Worm (Caenorhabditis elegans) whole organism, L4 larva: Measurements from ENCODE around the gene R04F11.5.

Experiments
- D1046.2 ChIP-seq: fragments of 200-800 bp; sonication (Bioruptor generic); IDR thresholded peaks from 2 replicates; pipeline ENCODE4 v1.3.6; 2022; ENCODE audit warnings: missing genetic modification characterization, missing compliant biosample characterization
- F37D6.2 ChIP-seq: sonication (generic microtip); optimal IDR thresholded peaks from 2 replicates; lab custom pipeline; 2016; ENCODE audit warnings: mild to moderate bottlenecking, missing genetic modification characterization, missing compliant biosample characterization
- F49E8.2 ChIP-seq: sonication (generic microtip); optimal IDR thresholded peaks from 2 replicates; lab custom pipeline; 2016; ENCODE audit warnings: missing compliant biosample characterization, mild to moderate bottlenecking, missing genetic modification characterization, borderline replicate concordance
- R02D3.7 ChIP-seq: fragments of 150-350 bp; sonication (generic microtip); optimal IDR thresholded peaks from 3 replicates; lab custom pipeline; 2014; ENCODE audit warnings: missing biosample characterization, missing genetic modification characterization
- T20F7.1 ChIP-seq: fragments of 200-800 bp; sonication (Bioruptor generic); optimal IDR thresholded peaks from 2 replicates; lab custom pipeline; 2018; ENCODE audit warnings: mild to moderate bottlenecking, missing genetic modification characterization, missing compliant biosample characterization
- T26A8.4 ChIP-seq: fragments of 200-800 bp; sonication (Bioruptor generic); IDR thresholded peaks from 2 replicates; pipeline ENCODE4 v1.3.6; 2022; ENCODE audit warnings: missing genetic modification characterization, missing compliant biosample characterization
- Y105C5A.15 ChIP-seq: fragments of 200-800 bp; sonication (Bioruptor generic); IDR thresholded peaks from 2 replicates; pipeline ENCODE4 v1.3.6; 2022; ENCODE audit warnings: missing genetic modification characterization, missing compliant biosample characterization
- Y5F2A.4 ChIP-seq: fragments of 200-800 bp; sonication (Bioruptor generic); optimal IDR thresholded peaks from 2 replicates; lab custom pipeline; 2018; ENCODE audit warnings: mild to moderate bottlenecking, missing genetic modification characterization, missing compliant biosample characterization
- ZK337.2 ChIP-seq: fragments of 200-800 bp; sonication (Bioruptor generic); IDR thresholded peaks from 2 replicates; pipeline ENCODE4 v1.3.6; 2022; ENCODE audit warnings: missing genetic modification reagents, missing genetic modification characterization, missing compliant biosample characterization
- ceh-44 ChIP-seq: fragments of 200-800 bp; sonication (Bioruptor generic); IDR thresholded peaks from 2 replicates; pipeline ENCODE4 v1.3.6; 2022; ENCODE audit warnings: missing genetic modification reagents, missing genetic modification characterization, missing compliant biosample characterization
- ceh-62 ChIP-seq: sonication (generic microtip); optimal IDR thresholded peaks from 2 replicates; lab custom pipeline; 2017; ENCODE audit warnings: missing biosample characterization, missing genetic modification characterization
- ces-1 ChIP-seq: fragments of 150-350 bp; sonication (generic microtip); optimal IDR thresholded peaks from 4 replicates; lab custom pipeline; 2014; ENCODE audit warnings: missing biosample characterization, missing genetic modification reagents, missing genetic modification characterization
- ctbp-1 ChIP-seq: fragments of 200-800 bp; sonication (Bioruptor generic); IDR thresholded peaks from 2 replicates; pipeline ENCODE4 v1.3.6; 2022; ENCODE audit warnings: missing genetic modification reagents, missing genetic modification characterization, missing compliant biosample characterization
- daf-16 ChIP-seq, 3 experiments: sonication (generic microtip); optimal IDR thresholded peaks; 2 replicates each; lab custom pipeline; 2016 to 2017; ENCODE audit warnings: missing genetic modification characterization in 3 of 3, missing genetic modification reagents in 3 of 3, mild to moderate bottlenecking in 2 of 3, missing compliant biosample characterization in 2 of 3, missing biosample characterization in 1 of 3, moderate library complexity in 1 of 3
- daf-19 ChIP-seq: fragments of 200-800 bp; sonication (Bioruptor generic); conservative IDR thresholded peaks from 2 replicates; pipeline ENCODE4 v1.3.6; 2022; ENCODE audit warnings: missing genetic modification characterization, missing compliant biosample characterization
- dmd-6 ChIP-seq: fragments of 200-800 bp; sonication (Bioruptor generic); IDR thresholded peaks from 2 replicates; pipeline ENCODE4 v1.3.6; 2022; ENCODE audit warnings: missing genetic modification reagents, missing genetic modification characterization, missing compliant biosample characterization
- dmd-9 ChIP-seq: fragments of 200-800 bp; sonication (Bioruptor generic); IDR thresholded peaks from 2 replicates; pipeline ENCODE4 v1.3.6; 2022; ENCODE audit warnings: missing genetic modification reagents, missing genetic modification characterization, missing compliant biosample characterization
- dpl-1 ChIP-seq: fragments of 150-350 bp; optimal IDR thresholded peaks from 2 replicates; lab custom pipeline; 2014; ENCODE audit warnings: missing biosample characterization, missing genetic modification reagents, missing genetic modification characterization
- duxl-1 ChIP-seq: sonication (generic microtip); optimal IDR thresholded peaks from 2 replicates; lab custom pipeline; 2016; ENCODE audit warnings: mild to moderate bottlenecking, missing genetic modification characterization, moderate library complexity, missing compliant biosample characterization; ENCODE audit not compliant: poor library complexity
- egl-27 ChIP-seq: sonication (generic microtip); optimal IDR thresholded peaks from 3 replicates; lab custom pipeline; 2017; ENCODE audit warnings: missing biosample characterization, missing genetic modification reagents, missing genetic modification characterization
- egl-43 ChIP-seq: fragments of 200-800 bp; sonication (Bioruptor generic); IDR thresholded peaks from 2 replicates; pipeline ENCODE4 v1.3.6; 2022; ENCODE audit warnings: missing genetic modification reagents, missing genetic modification characterization, missing compliant biosample characterization
- fos-1 ChIP-seq: fragments of 150-350 bp; optimal IDR thresholded peaks from 2 replicates; lab custom pipeline; 2014; ENCODE audit warnings: missing biosample characterization, missing genetic modification characterization
- hif-1 ChIP-seq, 2 experiments: sonication (generic microtip); optimal IDR thresholded peaks; 2 replicates each; lab custom pipeline; 2016 to 2017; ENCODE audit warnings: missing compliant biosample characterization in 2 of 2, missing genetic modification characterization in 2 of 2, missing genetic modification reagents in 2 of 2, missing genotype in 2 of 2, mild to moderate bottlenecking in 1 of 2
- hlh-11 ChIP-seq: fragments of 200-800 bp; sonication (Bioruptor generic); optimal IDR thresholded peaks from 2 replicates; lab custom pipeline; 2018; ENCODE audit warnings: mild to moderate bottlenecking, missing genetic modification characterization, missing compliant biosample characterization
- hlh-30 ChIP-seq: sonication (generic microtip); optimal IDR thresholded peaks from 2 replicates; lab custom pipeline; 2017; ENCODE audit warnings: antibody characterized with exemption, mild to moderate bottlenecking, missing genetic modification characterization, missing compliant biosample characterization; ENCODE audit not compliant: insufficient read depth
- lim-7 ChIP-seq: fragments of 200-800 bp; sonication (Bioruptor generic); IDR thresholded peaks from 2 replicates; pipeline ENCODE4 v1.3.6; 2022; ENCODE audit warnings: missing genetic modification characterization, missing compliant biosample characterization
- lin-1 ChIP-seq: fragments of 200-800 bp; sonication (Bioruptor generic); IDR thresholded peaks from 2 replicates; pipeline ENCODE4 v1.3.6; 2022; ENCODE audit warnings: missing genetic modification reagents, missing genetic modification characterization, missing compliant biosample characterization
- lin-13 ChIP-seq: fragments of 150-350 bp; optimal IDR thresholded peaks from 2 replicates; lab custom pipeline; 2014; ENCODE audit warnings: missing biosample characterization, missing genetic modification reagents, missing genetic modification characterization
- lin-15B ChIP-seq: fragments of 150-350 bp; sonication (generic microtip); optimal IDR thresholded peaks from 3 replicates; lab custom pipeline; 2014; ENCODE audit warnings: missing biosample characterization, missing genetic modification characterization
- lin-39 ChIP-seq: fragments of 150-350 bp; optimal IDR thresholded peaks from 2 replicates; lab custom pipeline; 2014; ENCODE audit warnings: missing biosample characterization, missing genetic modification reagents, missing genetic modification characterization
- mep-1 ChIP-seq: fragments of 150-350 bp; sonication (generic microtip); optimal IDR thresholded peaks from 3 replicates; lab custom pipeline; 2014; ENCODE audit warnings: missing biosample characterization, missing genetic modification characterization
- mxl-2 ChIP-seq: fragments of 200-800 bp; sonication (Bioruptor generic); conservative IDR thresholded peaks from 2 replicates; pipeline ENCODE4 v1.3.6; 2022; ENCODE audit warnings: missing genetic modification reagents, missing genetic modification characterization, missing compliant biosample characterization
- mxl-3 ChIP-seq: fragments of 200-800 bp; sonication (Bioruptor generic); optimal IDR thresholded peaks from 2 replicates; lab custom pipeline; 2018; ENCODE audit warnings: mild to moderate bottlenecking, missing genetic modification characterization, missing compliant biosample characterization
- nhr-10 ChIP-seq: fragments of 150-350 bp; optimal IDR thresholded peaks from 2 replicates; lab custom pipeline; 2014; ENCODE audit warnings: missing biosample characterization, missing genetic modification characterization
- nhr-11 ChIP-seq: fragments of 150-350 bp; optimal IDR thresholded peaks from 2 replicates; lab custom pipeline; 2014; ENCODE audit warnings: missing biosample characterization, missing genetic modification characterization
- nhr-25 ChIP-seq: sonication (generic microtip); optimal IDR thresholded peaks from 2 replicates; lab custom pipeline; 2017; ENCODE audit warnings: missing genetic modification characterization, mild to moderate bottlenecking, missing compliant biosample characterization, antibody characterized with exemption, moderate library complexity, borderline replicate concordance; ENCODE audit not compliant: insufficient read depth
- nhr-41 ChIP-seq: fragments of 200-800 bp; sonication (Bioruptor generic); IDR thresholded peaks from 2 replicates; pipeline ENCODE4 v1.3.6; 2022; ENCODE audit warnings: missing genetic modification reagents, missing genetic modification characterization, missing compliant biosample characterization
- nhr-6 ChIP-seq: fragments of 150-350 bp; optimal IDR thresholded peaks from 2 replicates; lab custom pipeline; 2014; ENCODE audit warnings: missing biosample characterization, missing genetic modification characterization
- nhr-76 ChIP-seq: fragments of 150-350 bp; optimal IDR thresholded peaks from 2 replicates; lab custom pipeline; 2014; ENCODE audit warnings: missing biosample characterization, missing genetic modification characterization
- php-3 ChIP-seq: fragments of 200-800 bp; sonication (Bioruptor generic); IDR thresholded peaks from 2 replicates; pipeline ENCODE4 v1.3.6; 2022; ENCODE audit warnings: missing genetic modification reagents, missing genetic modification characterization, missing compliant biosample characterization
- pqm-1 ChIP-seq: sonication (generic microtip); optimal IDR thresholded peaks from 2 replicates; lab custom pipeline; 2017; ENCODE audit warnings: missing biosample characterization, missing genetic modification characterization
- rbr-2 ChIP-seq: sonication (generic microtip); optimal IDR thresholded peaks from 2 replicates; lab custom pipeline; 2016; ENCODE audit warnings: missing genotype, missing genetic modification characterization, missing compliant biosample characterization
- skn-1 ChIP-seq: fragments of 150-350 bp; optimal IDR thresholded peaks from 2 replicates; lab custom pipeline; 2014; ENCODE audit warnings: missing biosample characterization, missing genetic modification characterization
- snpc-1.2 ChIP-seq: fragments of 200-800 bp; sonication (Bioruptor generic); IDR thresholded peaks from 2 replicates; pipeline ENCODE4 v1.3.6; 2022; ENCODE audit warnings: missing genetic modification reagents, missing genetic modification characterization, missing compliant biosample characterization
- tag-97 ChIP-seq: fragments of 200-800 bp; sonication (Bioruptor generic); IDR thresholded peaks from 2 replicates; pipeline ENCODE4 v1.3.6; 2022; ENCODE audit warnings: missing genetic modification characterization, missing compliant biosample characterization
- unc-130 ChIP-seq: sonication (generic microtip); optimal IDR thresholded peaks from 2 replicates; lab custom pipeline; 2016; ENCODE audit warnings: missing genetic modification reagents, missing genetic modification characterization, missing compliant biosample characterization
- unc-62 ChIP-seq, 3 experiments: fragments of 150-350 bp in 1 of 3; sonication (generic microtip); optimal IDR thresholded peaks in 2 of 3; peaks in 1 of 3; 1 replicate in 1 of 3; 2 replicates in 2 of 3; lab custom pipeline; 2014 to 2017; ENCODE audit warnings: missing biosample characterization in 3 of 3, missing genetic modification characterization in 3 of 3, missing genetic modification reagents in 3 of 3, missing genotype in 1 of 3
- zag-1 ChIP-seq: fragments of 150-350 bp; optimal IDR thresholded peaks from 2 replicates; lab custom pipeline; 2014; ENCODE audit warnings: missing biosample characterization, missing genetic modification characterization
- zfp-3 ChIP-seq: fragments of 200-800 bp; sonication (Bioruptor generic); conservative IDR thresholded peaks from 2 replicates; pipeline ENCODE4 v1.3.6; 2022; ENCODE audit warnings: missing genetic modification reagents, missing genetic modification characterization, missing compliant biosample characterization
- ztf-11 ChIP-seq: fragments of 150-350 bp; optimal IDR thresholded peaks from 2 replicates; lab custom pipeline; 2014; ENCODE audit warnings: missing biosample characterization, missing genetic modification characterization

R04F11.5 gene

ce11 chrV:12300780-12301460 is 16.9 kb downstream of the R04F11.5 start (continued):
- TF ChIP-seq F49E8.2 (tag; lab: Kevin White, UChicago) = no peak
- TF ChIP-seq ctbp-1 (GFP tag; lab: Robert Waterston, UW) = no peak
- TF ChIP-seq rbr-2 (tag; lab: Kevin White, UChicago) = no peak
- no peak for TF ChIP-seq daf-16 (GFP tag; optimal IDR thresholded peaks at IDR 0.05; lab: Kevin White, UChicago)
- peak; percentile 90 for TF ChIP-seq daf-16 (tag; optimal IDR thresholded peaks at IDR 0.05; lab: Kevin White, UChicago)
- TF ChIP-seq lin-13 (GFP tag; lab: Kevin White, UChicago) = no peak
- TF ChIP-seq ZK337.2 (GFP tag; lab: Robert Waterston, UW) = no peak
- no peak for TF ChIP-seq zfp-3 (GFP tag; lab: Robert Waterston, UW)
- no peak for TF ChIP-seq duxl-1 (tag; lab: Kevin White, UChicago)
- TF ChIP-seq nhr-11 (tag; lab: Kevin White, UChicago) = no peak
- TF ChIP-seq pqm-1 (tag; lab: Kevin White, UChicago) = peak; percentile 53
- TF ChIP-seq nhr-25 (tag; lab: Kevin White, UChicago) = no peak
- TF ChIP-seq ces-1 (GFP tag; lab: Kevin White, UChicago) = no peak
- no peak for TF ChIP-seq Y105C5A.15
- TF ChIP-seq lin-39 = no peak
- TF ChIP-seq unc-62 (GFP tag; optimal IDR thresholded peaks at IDR 0.05 in 1 of 2; lab: Kevin White, UChicago) = peak in 1 of 2 experiments; percentile 85
- TF ChIP-seq unc-62 (tag; optimal IDR thresholded peaks at IDR 0.05; lab: Kevin White, UChicago) = no peak
- TF ChIP-seq ztf-11 (tag; lab: Kevin White, UChicago) = no peak
- TF ChIP-seq zag-1 (tag; lab: Kevin White, UChicago) = no peak
- no peak for TF ChIP-seq Y5F2A.4 (GFP tag; lab: Kevin White, UChicago)
- no peak for TF ChIP-seq hif-1 (tag; optimal IDR thresholded peaks at IDR 0.05; lab: Kevin White, UChicago)
- TF ChIP-seq egl-27 (tag; lab: Kevin White, UChicago) = no peak
- TF ChIP-seq ceh-44 (GFP tag; lab: Robert Waterston, UW) = no peak
- no peak for TF ChIP-seq lin-1 (GFP tag; lab: Robert Waterston, UW)
- TF ChIP-seq T26A8.4 (GFP tag; lab: Robert Waterston, UW) = no peak
- TF ChIP-seq nhr-10 (tag; lab: Kevin White, UChicago) = no peak
- TF ChIP-seq D1046.2 (GFP tag; lab: Robert Waterston, UW) = no peak
- no peak for TF ChIP-seq ceh-62 (tag; lab: Kevin White, UChicago)
- no peak for TF ChIP-seq nhr-76 (tag; lab: Kevin White, UChicago)
- no peak for TF ChIP-seq T20F7.1
- no peak for TF ChIP-seq F37D6.2 (tag; lab: Kevin White, UChicago)
- no peak for TF ChIP-seq mxl-2 (GFP tag; lab: Robert Waterston, UW)
- TF ChIP-seq R02D3.7 (tag; lab: Kevin White, UChicago) = no peak
- TF ChIP-seq lin-15B = no peak
- peak; percentile 32 for TF ChIP-seq mep-1 (tag; lab: Kevin White, UChicago)
- TF ChIP-seq mxl-3 (GFP tag; lab: Kevin White, UChicago) = no peak
- TF ChIP-seq fos-1 (tag; lab: Kevin White, UChicago) = no peak
- TF ChIP-seq egl-43 (GFP tag; lab: Robert Waterston, UW) = no peak
- TF ChIP-seq snpc-1.2 (GFP tag; lab: Robert Waterston, UW) = no peak
- TF ChIP-seq lim-7 (GFP tag; lab: Robert Waterston, UW) = no peak
- no peak for TF ChIP-seq dpl-1 (GFP tag; lab: Kevin White, UChicago)
- no peak for TF ChIP-seq skn-1
- TF ChIP-seq dmd-9 = no peak
- no peak for TF ChIP-seq hlh-11 (tag; lab: Kevin White, UChicago)
- peak; percentile 64 for TF ChIP-seq nhr-6 (tag; lab: Kevin White, UChicago)
- no peak for TF ChIP-seq tag-97 (GFP tag; lab: Robert Waterston, UW)
- no peak for TF ChIP-seq php-3 (GFP tag; lab: Robert Waterston, UW)
- no peak for TF ChIP-seq unc-130 (GFP tag; lab: Kevin White, UChicago)
- no peak for TF ChIP-seq daf-19 (GFP tag; lab: Robert Waterston, UW)
- TF ChIP-seq hlh-30 (tag; lab: Kevin White, UChicago) = peak; percentile 53
- no peak for TF ChIP-seq dmd-6 (GFP tag; lab: Robert Waterston, UW)
- no peak for TF ChIP-seq nhr-41 (GFP tag; lab: Robert Waterston, UW)
